Fruit fly (Drosophila melanogaster) whole organism, prepupa: Measurements from ENCODE around the gene CG33235.

Experiments used
- Blimp-1 ChIP-seq: fragments of 200-800 bp; sonication (Bioruptor generic); optimal IDR thresholded peaks from 3 replicates; lab custom pipeline; 2017; ENCODE audit warnings: missing biosample characterization, missing genetic modification characterization, mild to moderate bottlenecking, moderate library complexity, missing genetic modification reagents
- CG11294 ChIP-seq: fragments of 200-800 bp; sonication (Bioruptor generic); IDR thresholded peaks from 2 replicates; pipeline ENCODE4 v1.3.6; 2022; ENCODE audit warnings: missing biosample characterization, missing genetic modification characterization
- CG11762 ChIP-seq: fragments of 200-800 bp; sonication (Bioruptor generic); optimal IDR thresholded peaks from 3 replicates; lab custom pipeline; 2016; ENCODE audit warnings: missing biosample characterization, missing genetic modification characterization; ENCODE audit not compliant: insufficient read depth
- CG11902 ChIP-seq: fragments of 200-800 bp; sonication (Bioruptor generic); optimal IDR thresholded peaks from 3 replicates; lab custom pipeline; 2016; ENCODE audit warnings: missing biosample characterization, missing genetic modification characterization
- CG15336 ChIP-seq: fragments of 200-800 bp; sonication (Bioruptor generic); IDR thresholded peaks from 2 replicates; pipeline ENCODE4 v1.3.6; 2022; ENCODE audit warnings: missing biosample characterization, missing genetic modification characterization
- CG3032 ChIP-seq: fragments of 200-800 bp; optimal IDR thresholded peaks from 2 replicates; lab custom pipeline; 2019; ENCODE audit warnings: missing biosample characterization, mild to moderate bottlenecking, missing genetic modification characterization, moderate library complexity
- CG34406 ChIP-seq: fragments of 200-800 bp; sonication (Bioruptor generic); optimal IDR thresholded peaks from 3 replicates; lab custom pipeline; 2016; ENCODE audit warnings: missing biosample characterization, missing genetic modification characterization
- CG3919 ChIP-seq: fragments of 200-800 bp; sonication (Bioruptor generic); optimal IDR thresholded peaks from 3 replicates; lab custom pipeline; 2016; ENCODE audit warnings: missing biosample characterization, missing genetic modification characterization
- CG4318 ChIP-seq: fragments of 200-800 bp; sonication (Bioruptor generic); optimal IDR thresholded peaks from 3 replicates; lab custom pipeline; 2017; ENCODE audit warnings: missing biosample characterization, mild to moderate bottlenecking, missing genetic modification characterization
- CG6276 ChIP-seq: fragments of 200-800 bp; sonication (Bioruptor generic); optimal IDR thresholded peaks from 2 replicates; lab custom pipeline; 2017; ENCODE audit warnings: missing biosample characterization, mild to moderate bottlenecking, missing genetic modification characterization
- CG6792 ChIP-seq: fragments of 200-800 bp; sonication (Bioruptor generic); optimal IDR thresholded peaks from 3 replicates; lab custom pipeline; 2016; ENCODE audit warnings: missing biosample characterization, missing genetic modification characterization
- CG6808 ChIP-seq: fragments of 200-800 bp; sonication (Bioruptor generic); optimal IDR thresholded peaks from 3 replicates; lab custom pipeline; 2017; ENCODE audit warnings: missing biosample characterization, missing genetic modification characterization, mild to moderate bottlenecking, moderate library complexity, missing genetic modification reagents
- CG6854 ChIP-seq: fragments of 200-800 bp; sonication (Bioruptor generic); optimal IDR thresholded peaks from 2 replicates; lab custom pipeline; 2017; ENCODE audit warnings: missing biosample characterization, mild to moderate bottlenecking, missing genetic modification characterization
- CG8319 ChIP-seq: fragments of 200-800 bp; sonication (Bioruptor generic); optimal IDR thresholded peaks from 3 replicates; lab custom pipeline; 2016; ENCODE audit warnings: missing biosample characterization, missing genetic modification characterization
- CG8632 ChIP-seq: fragments of 200-800 bp; sonication (Bioruptor generic); optimal IDR thresholded peaks from 3 replicates; lab custom pipeline; 2016; ENCODE audit warnings: missing biosample characterization, missing genetic modification characterization
- Eip75B ChIP-seq: fragments of 200-800 bp; sonication (Bioruptor generic); optimal IDR thresholded peaks from 3 replicates; lab custom pipeline; 2016; ENCODE audit warnings: missing biosample characterization, missing genetic modification characterization
- Eip78C ChIP-seq: fragments of 200-800 bp; sonication (Bioruptor generic); peaks from one replicate; lab custom pipeline; 2016; ENCODE audit warnings: missing biosample characterization, missing genetic modification characterization
- Ets21C ChIP-seq: fragments of 200-800 bp; sonication (Bioruptor generic); optimal IDR thresholded peaks from 3 replicates; lab custom pipeline; 2016; ENCODE audit warnings: missing biosample characterization, missing genetic modification characterization
- Ets96B ChIP-seq: fragments of 200-800 bp; optimal IDR thresholded peaks from 2 replicates; lab custom pipeline; 2019; ENCODE audit warnings: missing biosample characterization, mild to moderate bottlenecking, missing genetic modification characterization, moderate library complexity
- Hr38 ChIP-seq: sonication (Bioruptor generic); optimal IDR thresholded peaks from 2 replicates; lab custom pipeline; 2016; ENCODE audit warnings: missing biosample characterization, missing genetic modification characterization
- Hr4 ChIP-seq: fragments of 200-800 bp; sonication (Bioruptor generic); optimal IDR thresholded peaks from 3 replicates; lab custom pipeline; 2016; ENCODE audit warnings: missing biosample characterization, missing genetic modification characterization
- Lpt ChIP-seq: fragments of 200-800 bp; sonication (Bioruptor generic); optimal IDR thresholded peaks from 3 replicates; lab custom pipeline; 2016; ENCODE audit warnings: missing biosample characterization, missing genetic modification characterization
- Smox ChIP-seq: fragments of 200-800 bp; sonication (Bioruptor generic); optimal IDR thresholded peaks from 3 replicates; lab custom pipeline; 2016; ENCODE audit warnings: missing biosample characterization, missing genetic modification characterization
- Sox102F ChIP-seq: fragments of 200-800 bp; sonication (Bioruptor generic); optimal IDR thresholded peaks from 2 replicates; lab custom pipeline; 2016; ENCODE audit warnings: missing biosample characterization, mild to moderate bottlenecking, missing genetic modification characterization
- Sox14 ChIP-seq: fragments of 200-800 bp; sonication (Bioruptor generic); optimal IDR thresholded peaks from 3 replicates; lab custom pipeline; 2016; ENCODE audit warnings: missing biosample characterization, missing genetic modification characterization
- Sox15 ChIP-seq: fragments of 200-800 bp; sonication (Bioruptor generic); optimal IDR thresholded peaks from 3 replicates; lab custom pipeline; 2016; ENCODE audit warnings: missing biosample characterization, missing genetic modification characterization
- achi ChIP-seq: fragments of 200-800 bp; sonication (Bioruptor generic); optimal IDR thresholded peaks from 3 replicates; lab custom pipeline; 2016; ENCODE audit warnings: missing biosample characterization, missing genetic modification characterization
- acj6 ChIP-seq: fragments of 200-800 bp; sonication (Bioruptor generic); optimal IDR thresholded peaks from 3 replicates; lab custom pipeline; 2016; ENCODE audit warnings: missing biosample characterization, missing genetic modification characterization
- cyc ChIP-seq: fragments of 200-800 bp; sonication (Bioruptor generic); optimal IDR thresholded peaks from 3 replicates; lab custom pipeline; 2016; ENCODE audit warnings: missing biosample characterization, missing genetic modification characterization
- dac ChIP-seq: fragments of 200-800 bp; sonication (Bioruptor generic); optimal IDR thresholded peaks from 2 replicates; lab custom pipeline; 2017; ENCODE audit warnings: missing biosample characterization, mild to moderate bottlenecking, missing genetic modification characterization
- dsx ChIP-seq: fragments of 200-800 bp; optimal IDR thresholded peaks from 3 replicates; lab custom pipeline; 2019; ENCODE audit warnings: missing biosample characterization, mild to moderate bottlenecking, missing genetic modification characterization, moderate library complexity; ENCODE audit not compliant: poor library complexity, severe bottlenecking
- eg ChIP-seq: fragments of 200-800 bp; sonication (Bioruptor generic); IDR thresholded peaks from 3 replicates; pipeline ENCODE4 v1.3.6; 2022; ENCODE audit warnings: missing biosample characterization, missing genetic modification characterization
- esn ChIP-seq: fragments of 200-800 bp; sonication (Bioruptor generic); optimal IDR thresholded peaks from 2 replicates; lab custom pipeline; 2016; ENCODE audit warnings: missing biosample characterization, mild to moderate bottlenecking, missing genetic modification characterization, moderate library complexity
- fd85E ChIP-seq: fragments of 200-800 bp; sonication (Bioruptor generic); optimal IDR thresholded peaks from 3 replicates; lab custom pipeline; 2016; ENCODE audit warnings: missing biosample characterization, missing genetic modification characterization
- fkh ChIP-seq: fragments of 200-800 bp; sonication (Bioruptor generic); optimal IDR thresholded peaks from 3 replicates; lab custom pipeline; 2017; ENCODE audit warnings: missing biosample characterization, mild to moderate bottlenecking, missing genetic modification characterization, moderate library complexity
- net ChIP-seq: fragments of 200-800 bp; sonication (Bioruptor generic); optimal IDR thresholded peaks from 3 replicates; lab custom pipeline; 2016; ENCODE audit warnings: missing biosample characterization, missing genetic modification characterization
- pdm3 ChIP-seq: fragments of 200-800 bp; sonication (Bioruptor generic); optimal IDR thresholded peaks from 3 replicates; lab custom pipeline; 2016; ENCODE audit warnings: missing biosample characterization, missing genetic modification characterization
- salr ChIP-seq, 2 experiments: fragments of 200-800 bp; sonication (Bioruptor generic); optimal IDR thresholded peaks; 3 replicates each; lab custom pipeline; 2016 to 2018; ENCODE audit warnings: missing biosample characterization in 2 of 2, missing genetic modification characterization in 2 of 2, mild to moderate bottlenecking in 1 of 2
- spab ChIP-seq: fragments of 200-800 bp; sonication (Bioruptor generic); optimal IDR thresholded peaks from 2 replicates; lab custom pipeline; 2017; ENCODE audit warnings: missing biosample characterization, mild to moderate bottlenecking, missing genetic modification characterization, missing genetic modification reagents
- svp ChIP-seq: fragments of 200-800 bp; sonication (Bioruptor generic); peaks from one replicate; lab custom pipeline; 2016; ENCODE audit warnings: missing biosample characterization, missing genetic modification characterization
- topi ChIP-seq: fragments of 200-800 bp; sonication (Bioruptor generic); optimal IDR thresholded peaks from 3 replicates; lab custom pipeline; 2016; ENCODE audit warnings: missing biosample characterization, missing genetic modification characterization
- vri ChIP-seq: fragments of 200-800 bp; sonication (Bioruptor generic); optimal IDR thresholded peaks from 3 replicates; lab custom pipeline; 2016; ENCODE audit warnings: missing biosample characterization, mild to moderate bottlenecking, missing genetic modification characterization

CG33235 gene

dm6 chrX:11528026-11528702, 36.8 kb upstream of the CG33235 start (continued):
- peak; percentile 11 for TF ChIP-seq CG8319 (GFP tag; lab: Kevin White, UChicago)
- peak; percentile 43 for TF ChIP-seq CG6276 (GFP tag; lab: Kevin White, UChicago)
- peak; percentile 64 for TF ChIP-seq spab (GFP tag; lab: Kevin White, UChicago)
- TF ChIP-seq CG11762 (GFP tag; lab: Kevin White, UChicago) = peak; percentile 31
- peak; percentile 22 for TF ChIP-seq dac (GFP tag; lab: Kevin White, UChicago)
- TF ChIP-seq Ets96B = peak; percentile 77
- peak; percentile 51 for TF ChIP-seq CG8632 (GFP tag; lab: Kevin White, UChicago)
- TF ChIP-seq Hr38 = no peak
- TF ChIP-seq Sox14 (GFP tag; lab: Kevin White, UChicago) = peak; percentile 34
- peak; percentile 55 for TF ChIP-seq Sox102F
- TF ChIP-seq fd85E (GFP tag; lab: Kevin White, UChicago) = no peak
- peak; percentile 53 for TF ChIP-seq Hr4 (GFP tag; lab: Kevin White, UChicago)
- TF ChIP-seq topi = peak; percentile 50
- peak; percentile 79 for TF ChIP-seq eg
- peak; percentile 68 for TF ChIP-seq net (GFP tag; lab: Kevin White, UChicago)
- TF ChIP-seq achi (GFP tag; lab: Kevin White, UChicago) = peak; percentile 66
- peak; percentile 34 for TF ChIP-seq Ets21C (GFP tag; lab: Kevin White, UChicago)
- peak; percentile 30 for TF ChIP-seq CG6854 (GFP tag; lab: Kevin White, UChicago)
- peak; percentile 79 for TF ChIP-seq CG3032 (tag; lab: Kevin White, UChicago)
- peak; percentile 14 for TF ChIP-seq CG4318
- peak; percentile 50 for TF ChIP-seq esn (GFP tag; lab: Kevin White, UChicago)
- peak; percentile 4 for TF ChIP-seq CG11902 (GFP tag; lab: Kevin White, UChicago)
- TF ChIP-seq acj6 = peak; percentile 70
- peak; percentile 63 for TF ChIP-seq CG34406 (GFP tag; lab: Kevin White, UChicago)
- TF ChIP-seq Eip75B (GFP tag; lab: Kevin White, UChicago) = peak; percentile 66
- peak; percentile 57 for TF ChIP-seq Smox (GFP tag; lab: Kevin White, UChicago)
- peak; percentile 83 for TF ChIP-seq svp
- peak; percentile 36 for TF ChIP-seq CG6792

DNA sequence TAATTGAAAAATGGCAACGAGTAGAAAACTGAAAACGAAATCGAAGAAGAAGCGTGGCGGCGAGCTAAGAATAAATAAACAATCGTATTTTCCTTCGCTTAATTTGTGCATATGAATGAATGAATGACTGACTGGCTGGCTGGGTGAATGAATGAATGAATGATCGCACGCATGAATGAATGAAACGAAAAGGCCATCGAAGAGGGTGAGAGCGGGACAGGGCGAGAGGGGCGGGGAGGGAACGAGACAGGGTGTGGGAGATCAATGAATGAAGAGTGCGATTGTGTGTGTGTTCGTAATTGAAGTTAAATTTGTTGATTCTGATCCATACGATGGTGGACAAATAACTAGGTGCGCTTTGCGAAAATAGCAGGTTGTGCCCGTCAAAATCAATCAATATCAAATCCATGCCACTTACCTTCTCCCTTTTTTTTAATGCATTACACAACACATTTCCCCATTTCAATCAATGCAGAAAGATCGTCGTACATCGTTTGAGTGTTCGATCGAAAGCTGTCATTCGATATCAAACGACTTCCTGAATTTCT, 35.8 kb upstream of the CG33235 start:
- no peak for TF ChIP-seq CG8319 (GFP tag; lab: Kevin White, UChicago)
- TF ChIP-seq, all 60 proteins: peak for 0

DNA sequence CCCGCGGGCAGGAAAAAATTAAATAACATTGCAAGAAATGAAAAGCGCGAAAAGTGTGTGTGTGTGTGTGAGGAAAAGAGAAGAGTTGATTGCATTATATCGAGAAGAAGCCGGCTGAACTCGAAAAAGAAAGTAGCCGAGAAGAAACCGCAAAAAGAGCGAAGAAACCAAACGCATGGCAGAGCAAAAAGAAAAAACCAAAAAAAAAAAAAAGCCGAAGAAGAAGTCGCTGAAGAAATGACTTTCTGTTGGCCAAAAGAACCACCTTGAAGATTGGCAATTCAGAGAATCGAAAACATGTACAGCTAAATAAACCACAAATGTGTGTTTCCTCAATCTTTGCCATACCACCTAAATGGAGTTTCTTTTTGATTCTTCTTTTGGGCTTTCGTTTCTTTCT, 32.5 kb upstream of the CG33235 start:
- TF ChIP-seq pdm3 = no peak
- peak; percentile 69 for TF ChIP-seq Eip78C
- TF ChIP-seq Blimp-1 = peak; percentile 72
- TF ChIP-seq CG6276 (GFP tag; lab: Kevin White, UChicago) = peak; percentile 20
- TF ChIP-seq CG6854 (GFP tag; lab: Kevin White, UChicago) = peak; percentile 5

dm6 chrX:11521561-11522546, 30.5 kb upstream of the CG33235 start:
- TF ChIP-seq CG15336 (GFP tag; lab: Robert Waterston, UW) (peak; percentile 68), fkh (GFP tag; lab: Kevin White, UChicago) (no peak), CG11294 (peak; percentile 60; the same call in 1 of the 2 replicates), salr (GFP tag; optimal IDR thresholded peaks at IDR 0.05; lab: Kevin White, UChicago) (peak in 1 of 2 experiments; percentile 49), dsx (GFP tag; lab: Kevin White, UChicago) (peak; percentile 32), Hr4 (GFP tag; lab: Kevin White, UChicago) (peak; percentile 35), vri (no peak), topi (peak; percentile 33), CG4318 (no peak), CG6854 (GFP tag; lab: Kevin White, UChicago) (no peak), CG6808 (GFP tag; lab: Kevin White, UChicago) (peak; percentile 26), CG6276 (GFP tag; lab: Kevin White, UChicago) (peak; percentile 39), Blimp-1 (no peak), acj6 (peak; percentile 65), Sox15 (GFP tag; lab: Kevin White, UChicago) (no peak), net (GFP tag; lab: Kevin White, UChicago) (peak; percentile 15), CG3919 (GFP tag; lab: Kevin White, UChicago) (peak; percentile 50), cyc (GFP tag; lab: Kevin White, UChicago) (no peak), Lpt (GFP tag; lab: Kevin White, UChicago) (no peak)
